Worm (Caenorhabditis elegans) whole organism, mixed stage, embryonic: ENCODE measurements around the gene clc-4.

Experiments
- blmp-1 ChIP-seq: fragments of 150-350 bp; optimal IDR thresholded peaks from 2 replicates; lab custom pipeline; 2014; ENCODE audit warnings: missing biosample characterization, missing genetic modification characterization
- ceh-83 ChIP-seq: fragments of 200-800 bp; sonication (Bioruptor generic); optimal IDR thresholded peaks from 2 replicates; lab custom pipeline; 2018; ENCODE audit warnings: mild to moderate bottlenecking, missing genetic modification characterization, missing compliant biosample characterization
- drap-1 ChIP-seq: fragments of 200-800 bp; sonication (Bioruptor generic); optimal IDR thresholded peaks from 3 replicates; lab custom pipeline; 2018; ENCODE audit warnings: mild to moderate bottlenecking, missing genetic modification characterization, missing compliant biosample characterization
- elt-1 ChIP-seq: sonication (generic microtip); optimal IDR thresholded peaks from 2 replicates; lab custom pipeline; 2017; ENCODE audit warnings: missing genetic modification characterization, mild to moderate bottlenecking, missing compliant biosample characterization, antibody characterized with exemption, moderate library complexity, borderline replicate concordance; ENCODE audit not compliant: insufficient read depth
- nhr-2 ChIP-seq: fragments of 150-350 bp; optimal IDR thresholded peaks from 2 replicates; lab custom pipeline; 2014; ENCODE audit warnings: missing biosample characterization, missing genetic modification characterization
- nhr-28 ChIP-seq: fragments of 150-350 bp; optimal IDR thresholded peaks from 2 replicates; lab custom pipeline; 2014; ENCODE audit warnings: missing biosample characterization, missing genetic modification characterization
- pha-4 ChIP-seq: fragments of 150-350 bp; optimal IDR thresholded peaks from 2 replicates; lab custom pipeline; 2018; ENCODE audit warnings: missing biosample characterization, missing genetic modification reagents, missing genetic modification characterization
- snpc-4 ChIP-seq: fragments of 150-350 bp; optimal IDR thresholded peaks from 2 replicates; lab custom pipeline; 2014; ENCODE audit warnings: missing biosample characterization, missing genetic modification characterization
- unc-39 ChIP-seq: fragments of 150-350 bp; optimal IDR thresholded peaks from 2 replicates; lab custom pipeline; 2014; ENCODE audit warnings: missing biosample characterization, missing genetic modification characterization
- unc-62 ChIP-seq: fragments of 150-350 bp; optimal IDR thresholded peaks from 2 replicates; lab custom pipeline; 2014; ENCODE audit warnings: missing biosample characterization, missing genetic modification reagents, missing genetic modification characterization
- ztf-11 ChIP-seq: fragments of 150-350 bp; optimal IDR thresholded peaks from 2 replicates; lab custom pipeline; 2014; ENCODE audit warnings: missing biosample characterization, missing genetic modification characterization

ce11 chrX:10780542-10781266, 3.0 kb downstream of the clc-4 start:
- TF ChIP-seq drap-1 (GFP tag; lab: Kevin White, UChicago) (no peak), ceh-83 (GFP tag; lab: Kevin White, UChicago) (no peak), blmp-1 (tag; lab: Kevin White, UChicago) (no peak), ztf-11 (tag; lab: Kevin White, UChicago) (no peak), pha-4 (no peak), unc-39 (no peak), unc-62 (GFP tag; lab: Kevin White, UChicago) (no peak), snpc-4 (tag; lab: Kevin White, UChicago) (no peak), elt-1 (no peak), nhr-2 (tag; lab: Kevin White, UChicago) (no peak), nhr-28 (tag; lab: Kevin White, UChicago) (no peak)
